Fruit fly (Drosophila melanogaster) whole organism, prepupa: ENCODE data around the gene Rbp9.

Experiments used
- Blimp-1 ChIP-seq: fragments of 200-800 bp; sonication (Bioruptor generic); optimal IDR thresholded peaks from 3 replicates; lab custom pipeline; 2017; ENCODE audit warnings: missing biosample characterization, missing genetic modification characterization, mild to moderate bottlenecking, moderate library complexity, missing genetic modification reagents
- CG10631 ChIP-seq: fragments of 200-800 bp; sonication (Bioruptor generic); optimal IDR thresholded peaks from 2 replicates; lab custom pipeline; 2016; ENCODE audit warnings: missing biosample characterization, missing genetic modification characterization
- CG10669 ChIP-seq: fragments of 200-800 bp; sonication (Bioruptor generic); optimal IDR thresholded peaks from 3 replicates; lab custom pipeline; 2018; ENCODE audit warnings: missing biosample characterization, mild to moderate bottlenecking, missing genetic modification characterization, moderate library complexity
- CG11294 ChIP-seq: fragments of 200-800 bp; sonication (Bioruptor generic); IDR thresholded peaks from 2 replicates; pipeline ENCODE4 v1.3.6; 2022; ENCODE audit warnings: missing biosample characterization, missing genetic modification characterization
- CG11762 ChIP-seq: fragments of 200-800 bp; sonication (Bioruptor generic); optimal IDR thresholded peaks from 3 replicates; lab custom pipeline; 2016; ENCODE audit warnings: missing biosample characterization, missing genetic modification characterization; ENCODE audit not compliant: insufficient read depth
- CG11902 ChIP-seq: fragments of 200-800 bp; sonication (Bioruptor generic); optimal IDR thresholded peaks from 3 replicates; lab custom pipeline; 2016; ENCODE audit warnings: missing biosample characterization, missing genetic modification characterization
- CG15336 ChIP-seq: fragments of 200-800 bp; sonication (Bioruptor generic); IDR thresholded peaks from 2 replicates; pipeline ENCODE4 v1.3.6; 2022; ENCODE audit warnings: missing biosample characterization, missing genetic modification characterization
- CG1621 ChIP-seq: fragments of 200-800 bp; sonication (Bioruptor generic); optimal IDR thresholded peaks from 3 replicates; lab custom pipeline; 2018; ENCODE audit warnings: missing biosample characterization, mild to moderate bottlenecking, missing genetic modification characterization
- CG16779 ChIP-seq: fragments of 200-800 bp; sonication (Bioruptor generic); optimal IDR thresholded peaks from 3 replicates; lab custom pipeline; 2017; ENCODE audit warnings: missing biosample characterization, mild to moderate bottlenecking, missing genetic modification characterization
- CG3032 ChIP-seq: fragments of 200-800 bp; optimal IDR thresholded peaks from 2 replicates; lab custom pipeline; 2019; ENCODE audit warnings: missing biosample characterization, mild to moderate bottlenecking, missing genetic modification characterization, moderate library complexity
- CG31627 ChIP-seq: fragments of 200-800 bp; sonication (Bioruptor generic); optimal IDR thresholded peaks from 3 replicates; lab custom pipeline; 2016; ENCODE audit warnings: missing biosample characterization, missing genetic modification characterization
- CG32006 ChIP-seq: fragments of 200-800 bp; sonication (Bioruptor generic); optimal IDR thresholded peaks from 3 replicates; lab custom pipeline; 2017; ENCODE audit warnings: missing biosample characterization, mild to moderate bottlenecking, missing genetic modification characterization
- CG34406 ChIP-seq: fragments of 200-800 bp; sonication (Bioruptor generic); optimal IDR thresholded peaks from 3 replicates; lab custom pipeline; 2016; ENCODE audit warnings: missing biosample characterization, missing genetic modification characterization
- CG3919 ChIP-seq: fragments of 200-800 bp; sonication (Bioruptor generic); optimal IDR thresholded peaks from 3 replicates; lab custom pipeline; 2016; ENCODE audit warnings: missing biosample characterization, missing genetic modification characterization
- CG4318 ChIP-seq: fragments of 200-800 bp; sonication (Bioruptor generic); optimal IDR thresholded peaks from 3 replicates; lab custom pipeline; 2017; ENCODE audit warnings: missing biosample characterization, mild to moderate bottlenecking, missing genetic modification characterization
- CG6163 ChIP-seq: fragments of 200-800 bp; sonication (Bioruptor generic); IDR thresholded peaks from 3 replicates; pipeline ENCODE4 v1.3.6; 2022; ENCODE audit warnings: missing biosample characterization, missing genetic modification characterization
- CG6276 ChIP-seq: fragments of 200-800 bp; sonication (Bioruptor generic); optimal IDR thresholded peaks from 2 replicates; lab custom pipeline; 2017; ENCODE audit warnings: missing biosample characterization, mild to moderate bottlenecking, missing genetic modification characterization
- CG6792 ChIP-seq: fragments of 200-800 bp; sonication (Bioruptor generic); optimal IDR thresholded peaks from 3 replicates; lab custom pipeline; 2016; ENCODE audit warnings: missing biosample characterization, missing genetic modification characterization
- CG6808 ChIP-seq: fragments of 200-800 bp; sonication (Bioruptor generic); optimal IDR thresholded peaks from 3 replicates; lab custom pipeline; 2017; ENCODE audit warnings: missing biosample characterization, missing genetic modification characterization, mild to moderate bottlenecking, moderate library complexity, missing genetic modification reagents
- CG6854 ChIP-seq: fragments of 200-800 bp; sonication (Bioruptor generic); optimal IDR thresholded peaks from 2 replicates; lab custom pipeline; 2017; ENCODE audit warnings: missing biosample characterization, mild to moderate bottlenecking, missing genetic modification characterization
- CG8119 ChIP-seq: fragments of 200-800 bp; sonication (Bioruptor generic); IDR thresholded peaks from 3 replicates; pipeline ENCODE4 v1.3.6; 2022; ENCODE audit warnings: missing biosample characterization, missing genetic modification characterization
- CG8319 ChIP-seq: fragments of 200-800 bp; sonication (Bioruptor generic); optimal IDR thresholded peaks from 3 replicates; lab custom pipeline; 2016; ENCODE audit warnings: missing biosample characterization, missing genetic modification characterization
- CG8632 ChIP-seq: fragments of 200-800 bp; sonication (Bioruptor generic); optimal IDR thresholded peaks from 3 replicates; lab custom pipeline; 2016; ENCODE audit warnings: missing biosample characterization, missing genetic modification characterization
- Eip78C ChIP-seq: fragments of 200-800 bp; sonication (Bioruptor generic); peaks from one replicate; lab custom pipeline; 2016; ENCODE audit warnings: missing biosample characterization, missing genetic modification characterization
- Ets21C ChIP-seq: fragments of 200-800 bp; sonication (Bioruptor generic); optimal IDR thresholded peaks from 3 replicates; lab custom pipeline; 2016; ENCODE audit warnings: missing biosample characterization, missing genetic modification characterization
- Ets96B ChIP-seq: fragments of 200-800 bp; optimal IDR thresholded peaks from 2 replicates; lab custom pipeline; 2019; ENCODE audit warnings: missing biosample characterization, mild to moderate bottlenecking, missing genetic modification characterization, moderate library complexity
- Gug ChIP-seq: fragments of 200-800 bp; sonication (Bioruptor generic); IDR thresholded peaks from 2 replicates; pipeline ENCODE4 v1.3.6; 2022; ENCODE audit warnings: missing biosample characterization, missing genetic modification characterization
- Hr39 ChIP-seq: fragments of 200-800 bp; sonication (Bioruptor generic); optimal IDR thresholded peaks from 2 replicates; lab custom pipeline; 2016; ENCODE audit warnings: missing biosample characterization, missing genetic modification characterization
- Met ChIP-seq: fragments of 200-800 bp; sonication (Bioruptor generic); optimal IDR thresholded peaks from 3 replicates; lab custom pipeline; 2016; ENCODE audit warnings: missing biosample characterization, missing genetic modification characterization
- Smox ChIP-seq: fragments of 200-800 bp; sonication (Bioruptor generic); optimal IDR thresholded peaks from 3 replicates; lab custom pipeline; 2016; ENCODE audit warnings: missing biosample characterization, missing genetic modification characterization
- Sox102F ChIP-seq: fragments of 200-800 bp; sonication (Bioruptor generic); optimal IDR thresholded peaks from 2 replicates; lab custom pipeline; 2016; ENCODE audit warnings: missing biosample characterization, mild to moderate bottlenecking, missing genetic modification characterization
- Sox14 ChIP-seq: fragments of 200-800 bp; sonication (Bioruptor generic); optimal IDR thresholded peaks from 3 replicates; lab custom pipeline; 2016; ENCODE audit warnings: missing biosample characterization, missing genetic modification characterization
- Sox15 ChIP-seq: fragments of 200-800 bp; sonication (Bioruptor generic); optimal IDR thresholded peaks from 3 replicates; lab custom pipeline; 2016; ENCODE audit warnings: missing biosample characterization, missing genetic modification characterization
- achi ChIP-seq: fragments of 200-800 bp; sonication (Bioruptor generic); optimal IDR thresholded peaks from 3 replicates; lab custom pipeline; 2016; ENCODE audit warnings: missing biosample characterization, missing genetic modification characterization
- acj6 ChIP-seq: fragments of 200-800 bp; sonication (Bioruptor generic); optimal IDR thresholded peaks from 3 replicates; lab custom pipeline; 2016; ENCODE audit warnings: missing biosample characterization, missing genetic modification characterization
- cyc ChIP-seq: fragments of 200-800 bp; sonication (Bioruptor generic); optimal IDR thresholded peaks from 3 replicates; lab custom pipeline; 2016; ENCODE audit warnings: missing biosample characterization, missing genetic modification characterization
- dac ChIP-seq: fragments of 200-800 bp; sonication (Bioruptor generic); optimal IDR thresholded peaks from 2 replicates; lab custom pipeline; 2017; ENCODE audit warnings: missing biosample characterization, mild to moderate bottlenecking, missing genetic modification characterization
- eg ChIP-seq: fragments of 200-800 bp; sonication (Bioruptor generic); IDR thresholded peaks from 3 replicates; pipeline ENCODE4 v1.3.6; 2022; ENCODE audit warnings: missing biosample characterization, missing genetic modification characterization
- esn ChIP-seq: fragments of 200-800 bp; sonication (Bioruptor generic); optimal IDR thresholded peaks from 2 replicates; lab custom pipeline; 2016; ENCODE audit warnings: missing biosample characterization, mild to moderate bottlenecking, missing genetic modification characterization, moderate library complexity
- fd59A ChIP-seq: fragments of 200-800 bp; sonication (Bioruptor generic); optimal IDR thresholded peaks from 2 replicates; lab custom pipeline; 2017; ENCODE audit warnings: missing biosample characterization, mild to moderate bottlenecking, missing genetic modification characterization, missing genetic modification reagents
- fd85E ChIP-seq: fragments of 200-800 bp; sonication (Bioruptor generic); optimal IDR thresholded peaks from 3 replicates; lab custom pipeline; 2016; ENCODE audit warnings: missing biosample characterization, missing genetic modification characterization
- fkh ChIP-seq: fragments of 200-800 bp; sonication (Bioruptor generic); optimal IDR thresholded peaks from 3 replicates; lab custom pipeline; 2017; ENCODE audit warnings: missing biosample characterization, mild to moderate bottlenecking, missing genetic modification characterization, moderate library complexity
- lz ChIP-seq: fragments of 200-800 bp; sonication (Bioruptor generic); optimal IDR thresholded peaks from 3 replicates; lab custom pipeline; 2016; ENCODE audit warnings: missing biosample characterization, missing genetic modification characterization
- net ChIP-seq: fragments of 200-800 bp; sonication (Bioruptor generic); optimal IDR thresholded peaks from 3 replicates; lab custom pipeline; 2016; ENCODE audit warnings: missing biosample characterization, missing genetic modification characterization
- pdm3 ChIP-seq: fragments of 200-800 bp; sonication (Bioruptor generic); optimal IDR thresholded peaks from 3 replicates; lab custom pipeline; 2016; ENCODE audit warnings: missing biosample characterization, missing genetic modification characterization
- salr ChIP-seq, 2 experiments: fragments of 200-800 bp; sonication (Bioruptor generic); optimal IDR thresholded peaks; 3 replicates each; lab custom pipeline; 2016 to 2018; ENCODE audit warnings: missing biosample characterization in 2 of 2, missing genetic modification characterization in 2 of 2, mild to moderate bottlenecking in 1 of 2
- spab ChIP-seq: fragments of 200-800 bp; sonication (Bioruptor generic); optimal IDR thresholded peaks from 2 replicates; lab custom pipeline; 2017; ENCODE audit warnings: missing biosample characterization, mild to moderate bottlenecking, missing genetic modification characterization, missing genetic modification reagents
- ss ChIP-seq, 2 experiments: fragments of 200-800 bp; sonication (Bioruptor generic); optimal IDR thresholded peaks; 2 replicates in 1 of 2; 3 replicates in 1 of 2; lab custom pipeline; 2017 to 2018; ENCODE audit warnings: mild to moderate bottlenecking in 2 of 2, missing biosample characterization in 2 of 2, missing genetic modification characterization in 2 of 2, moderate library complexity in 1 of 2
- svp ChIP-seq: fragments of 200-800 bp; sonication (Bioruptor generic); peaks from one replicate; lab custom pipeline; 2016; ENCODE audit warnings: missing biosample characterization, missing genetic modification characterization
- topi ChIP-seq: fragments of 200-800 bp; sonication (Bioruptor generic); optimal IDR thresholded peaks from 3 replicates; lab custom pipeline; 2016; ENCODE audit warnings: missing biosample characterization, missing genetic modification characterization

Rbp9 gene

dm6 chr2L:2954472-2954871, at the start of gene Rbp9:
Rbp9 (plus strand) TSS chr2L:2954762.
- TF ChIP-seq Met (GFP tag; lab: Kevin White, UChicago), result no peak
- no peak for TF ChIP-seq CG31627 (GFP tag; lab: Kevin White, UChicago)
- no peak for TF ChIP-seq Sox14 (GFP tag; lab: Kevin White, UChicago)
- TF ChIP-seq CG8119 (GFP tag; lab: Robert Waterston, UW), result no peak
- no peak for TF ChIP-seq fd85E (GFP tag; lab: Kevin White, UChicago)
- TF ChIP-seq, all 60 proteins: peak for 0

DNA sequence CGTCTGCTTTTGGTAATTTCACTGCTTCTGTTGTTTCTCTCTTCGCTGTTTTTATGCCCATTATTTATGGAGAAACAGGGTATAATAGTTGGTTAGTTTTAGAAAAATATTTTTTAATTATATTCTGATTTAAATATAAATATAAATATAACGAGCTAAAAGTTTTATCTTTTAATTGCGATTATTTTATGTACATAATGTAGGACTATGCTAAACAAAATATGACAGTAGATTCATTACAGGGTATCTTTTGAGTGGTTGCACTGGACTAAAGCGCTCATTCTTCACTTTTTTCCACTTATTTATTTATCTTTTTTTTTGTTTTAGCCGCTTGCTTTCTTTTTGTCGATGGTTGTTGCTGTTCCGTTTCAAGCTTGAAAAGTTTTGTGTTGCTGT, 49.5 kb upstream of the Rbp9 start:
- TF ChIP-seq CG6808 (GFP tag; lab: Kevin White, UChicago) (no peak), fd85E (GFP tag; lab: Kevin White, UChicago) (peak; percentile 13), eg (GFP tag; lab: Robert Waterston, UW) (peak; percentile 71), CG15336 (GFP tag; lab: Robert Waterston, UW) (peak; percentile 82), CG6276 (GFP tag; lab: Kevin White, UChicago) (peak; percentile 36), Met (GFP tag; lab: Kevin White, UChicago) (peak; percentile 61), CG6792 (GFP tag; lab: Kevin White, UChicago) (peak; percentile 70), net (GFP tag; lab: Kevin White, UChicago) (peak; percentile 65), achi (GFP tag; lab: Kevin White, UChicago) (peak; percentile 81), lz (GFP tag; lab: Kevin White, UChicago) (peak; percentile 29), Gug (GFP tag; lab: Robert Waterston, UW) (no peak), CG11762 (GFP tag; lab: Kevin White, UChicago) (peak; percentile 54), CG11902 (GFP tag; lab: Kevin White, UChicago) (peak; percentile 43), CG16779 (tag; lab: Kevin White, UChicago) (peak; percentile 7), acj6 (GFP tag; lab: Kevin White, UChicago) (peak; percentile 75), Smox (GFP tag; lab: Kevin White, UChicago) (peak; percentile 40), CG3032 (tag; lab: Kevin White, UChicago) (peak; percentile 37), CG1621 (no peak), dac (GFP tag; lab: Kevin White, UChicago) (peak; percentile 12), CG6854 (GFP tag; lab: Kevin White, UChicago) (no peak), salr (GFP tag; optimal IDR thresholded peaks at IDR 0.05; lab: Kevin White, UChicago) (peak in 1 of 2 experiments; percentile 64), Eip78C (GFP tag; lab: Kevin White, UChicago) (peak; percentile 90), CG10631 (GFP tag; lab: Kevin White, UChicago) (peak; percentile 55), svp (GFP tag; lab: Kevin White, UChicago) (peak; percentile 72), CG6163 (GFP tag; lab: Robert Waterston, UW) (peak; percentile 43; the same call in 2 of the 3 replicates), pdm3 (GFP tag; lab: Kevin White, UChicago) (peak; percentile 64), fkh (GFP tag; lab: Kevin White, UChicago) (no peak), ss (GFP tag; optimal IDR thresholded peaks at IDR 0.05; lab: Kevin White, UChicago) (peak in 1 of 2 experiments; percentile 43), Ets96B (tag; lab: Kevin White, UChicago) (peak; percentile 37), Sox102F (GFP tag; lab: Kevin White, UChicago) (peak; percentile 54), CG11294 (GFP tag; lab: Robert Waterston, UW) (peak; percentile 33; the same call in 1 of the 2 replicates), CG4318 (GFP tag; lab: Kevin White, UChicago) (peak; percentile 35), CG8319 (GFP tag; lab: Kevin White, UChicago) (peak; percentile 40), fd59A (GFP tag; lab: Kevin White, UChicago) (no peak), Blimp-1 (GFP tag; lab: Kevin White, UChicago) (no peak), Ets21C (GFP tag; lab: Kevin White, UChicago) (no peak), Sox15 (GFP tag; lab: Kevin White, UChicago) (peak; percentile 67), CG34406 (GFP tag; lab: Kevin White, UChicago) (peak; percentile 81), cyc (GFP tag; lab: Kevin White, UChicago) (peak; percentile 37), topi (GFP tag; lab: Kevin White, UChicago) (peak; percentile 58), CG8632 (GFP tag; lab: Kevin White, UChicago) (peak; percentile 81), esn (GFP tag; lab: Kevin White, UChicago) (peak; percentile 80), spab (GFP tag; lab: Kevin White, UChicago) (peak; percentile 41), CG32006 (GFP tag; lab: Kevin White, UChicago) (peak; percentile 79), Hr39 (GFP tag; lab: Kevin White, UChicago) (peak; percentile 41), CG3919 (peak; percentile 64), CG10669 (peak; percentile 37)
